Worm (Caenorhabditis elegans) whole organism, late embryonic: ENCODE data around the gene fbxa-64.

Experiments used
- C08G9.2 ChIP-seq: sonication (generic microtip); optimal IDR thresholded peaks from 2 replicates; lab custom pipeline; 2016; ENCODE audit warnings: mild to moderate bottlenecking, missing genetic modification characterization, moderate library complexity, missing compliant biosample characterization
- C38D4.7 ChIP-seq: fragments of 200-800 bp; sonication (Bioruptor generic); optimal IDR thresholded peaks from 2 replicates; lab custom pipeline; 2018; ENCODE audit warnings: mild to moderate bottlenecking, missing genetic modification characterization, moderate library complexity, missing compliant biosample characterization
- F13H6.1 ChIP-seq: sonication (generic microtip); optimal IDR thresholded peaks from 2 replicates; lab custom pipeline; 2016; ENCODE audit warnings: missing genetic modification characterization, missing compliant biosample characterization
- K09A11.1 ChIP-seq: sonication (generic microtip); optimal IDR thresholded peaks from 2 replicates; lab custom pipeline; 2017; ENCODE audit warnings: antibody characterized with exemption, mild to moderate bottlenecking, missing genetic modification characterization, missing compliant biosample characterization; ENCODE audit not compliant: insufficient read depth
- T23F11.4 ChIP-seq: fragments of 200-800 bp; sonication (Bioruptor generic); optimal IDR thresholded peaks from 2 replicates; lab custom pipeline; 2018; ENCODE audit warnings: mild to moderate bottlenecking, missing genetic modification characterization, missing compliant biosample characterization
- Y22D7AL.16 ChIP-seq: sonication (generic microtip); optimal IDR thresholded peaks from 2 replicates; lab custom pipeline; 2016; ENCODE audit warnings: missing genetic modification characterization, missing compliant biosample characterization
- ahr-1 ChIP-seq: sonication (generic microtip); optimal IDR thresholded peaks from 2 replicates; lab custom pipeline; 2016; ENCODE audit warnings: missing genetic modification characterization, missing compliant biosample characterization
- ceh-14 ChIP-seq: sonication (generic microtip); optimal IDR thresholded peaks from 2 replicates; lab custom pipeline; 2016; ENCODE audit warnings: missing genotype, missing genetic modification characterization, missing compliant biosample characterization
- ceh-18 ChIP-seq: sonication (generic microtip); optimal IDR thresholded peaks from 2 replicates; lab custom pipeline; 2016; ENCODE audit warnings: missing genetic modification characterization, missing compliant biosample characterization
- ceh-19 ChIP-seq: fragments of 200-800 bp; sonication (Bioruptor generic); optimal IDR thresholded peaks from 2 replicates; lab custom pipeline; 2018; ENCODE audit warnings: mild to moderate bottlenecking, missing genetic modification characterization, missing compliant biosample characterization
- ceh-2 ChIP-seq: sonication (generic microtip); optimal IDR thresholded peaks from 2 replicates; lab custom pipeline; 2016; ENCODE audit warnings: missing genotype, missing genetic modification characterization, missing compliant biosample characterization
- ceh-22 ChIP-seq: sonication (generic microtip); optimal IDR thresholded peaks from 2 replicates; lab custom pipeline; 2017; ENCODE audit warnings: missing biosample characterization, missing genetic modification characterization
- ceh-24 ChIP-seq: sonication (generic microtip); optimal IDR thresholded peaks from 2 replicates; lab custom pipeline; 2016; ENCODE audit warnings: mild to moderate bottlenecking, missing genetic modification characterization, missing compliant biosample characterization
- ceh-31 ChIP-seq: sonication (generic microtip); optimal IDR thresholded peaks from 2 replicates; lab custom pipeline; 2016; ENCODE audit warnings: missing genetic modification characterization, missing compliant biosample characterization
- ceh-34 ChIP-seq: sonication (generic microtip); optimal IDR thresholded peaks from 2 replicates; lab custom pipeline; 2016; ENCODE audit warnings: mild to moderate bottlenecking, missing genetic modification characterization, missing compliant biosample characterization
- ceh-6 ChIP-seq: fragments of 200-800 bp; sonication (Bioruptor generic); optimal IDR thresholded peaks from 2 replicates; lab custom pipeline; 2018; ENCODE audit warnings: mild to moderate bottlenecking, missing genetic modification characterization, missing compliant biosample characterization
- ceh-9 ChIP-seq: sonication (generic microtip); optimal IDR thresholded peaks from 2 replicates; lab custom pipeline; 2016; ENCODE audit warnings: mild to moderate bottlenecking, missing genetic modification characterization, inconsistent platforms, missing compliant biosample characterization
- che-1 ChIP-seq: sonication (generic microtip); optimal IDR thresholded peaks from 2 replicates; lab custom pipeline; 2016; ENCODE audit warnings: mild to moderate bottlenecking, missing genetic modification characterization, missing compliant biosample characterization
- elt-2 ChIP-seq: sonication (generic microtip); optimal IDR thresholded peaks from 2 replicates; lab custom pipeline; 2016; ENCODE audit warnings: missing genetic modification reagents, missing genetic modification characterization, missing compliant biosample characterization
- eyg-1 ChIP-seq: sonication (generic microtip); optimal IDR thresholded peaks from 2 replicates; lab custom pipeline; 2016; ENCODE audit warnings: missing genotype, missing genetic modification characterization, missing compliant biosample characterization
- fax-1 ChIP-seq: sonication (generic microtip); optimal IDR thresholded peaks from 2 replicates; lab custom pipeline; 2016; ENCODE audit warnings: missing genotype, missing genetic modification characterization, missing compliant biosample characterization
- hlh-13 ChIP-seq: fragments of 200-800 bp; sonication (Bioruptor generic); optimal IDR thresholded peaks from 2 replicates; lab custom pipeline; 2018; ENCODE audit warnings: mild to moderate bottlenecking, missing genetic modification characterization, missing compliant biosample characterization
- hlh-15 ChIP-seq: sonication (generic microtip); optimal IDR thresholded peaks from 2 replicates; lab custom pipeline; 2016; ENCODE audit warnings: missing genetic modification characterization, missing compliant biosample characterization
- hlh-30 ChIP-seq: sonication (generic microtip); optimal IDR thresholded peaks from 2 replicates; lab custom pipeline; 2017; ENCODE audit warnings: antibody characterized with exemption, missing genetic modification characterization, missing compliant biosample characterization; ENCODE audit not compliant: insufficient read depth
- hlh-6 ChIP-seq: sonication (generic microtip); optimal IDR thresholded peaks from 2 replicates; lab custom pipeline; 2016; ENCODE audit warnings: missing genotype, missing genetic modification characterization, missing compliant biosample characterization
- madf-2 ChIP-seq: sonication (generic microtip); optimal IDR thresholded peaks from 2 replicates; lab custom pipeline; 2017; ENCODE audit warnings: missing genetic modification characterization, missing compliant biosample characterization
- nhr-11 ChIP-seq: fragments of 150-350 bp; optimal IDR thresholded peaks from 2 replicates; lab custom pipeline; 2014; ENCODE audit warnings: missing biosample characterization, missing genetic modification characterization
- nhr-232 ChIP-seq: sonication (generic microtip); optimal IDR thresholded peaks from 2 replicates; lab custom pipeline; 2016; ENCODE audit warnings: missing genetic modification characterization, missing compliant biosample characterization
- pag-3 ChIP-seq: sonication (generic microtip); optimal IDR thresholded peaks from 2 replicates; lab custom pipeline; 2016; ENCODE audit warnings: missing compliant biosample characterization, missing genetic modification characterization, borderline replicate concordance
- pax-1 ChIP-seq: fragments of 150-350 bp; optimal IDR thresholded peaks from 2 replicates; lab custom pipeline; 2014; ENCODE audit warnings: missing biosample characterization, missing genetic modification characterization
- ref-2 ChIP-seq: sonication (generic microtip); optimal IDR thresholded peaks from 2 replicates; lab custom pipeline; 2016; ENCODE audit warnings: missing genetic modification characterization, missing compliant biosample characterization
- sox-4 ChIP-seq: sonication (generic microtip); optimal IDR thresholded peaks from 2 replicates; lab custom pipeline; 2017; ENCODE audit warnings: mild to moderate bottlenecking, missing genetic modification characterization, inconsistent platforms, missing compliant biosample characterization
- tbx-7 ChIP-seq: sonication (generic microtip); optimal IDR thresholded peaks from 2 replicates; lab custom pipeline; 2016; ENCODE audit warnings: missing genotype, missing genetic modification characterization, missing compliant biosample characterization
- ttx-3 ChIP-seq: sonication (generic microtip); optimal IDR thresholded peaks from 2 replicates; lab custom pipeline; 2016; ENCODE audit warnings: missing genetic modification reagents, missing genetic modification characterization, missing compliant biosample characterization
- unc-42 ChIP-seq: sonication (generic microtip); optimal IDR thresholded peaks from 2 replicates; lab custom pipeline; 2016; ENCODE audit warnings: missing genotype, missing genetic modification characterization, missing compliant biosample characterization
- unc-55 ChIP-seq: sonication (generic microtip); optimal IDR thresholded peaks from 2 replicates; lab custom pipeline; 2017; ENCODE audit warnings: missing biosample characterization, missing genetic modification reagents, missing genetic modification characterization
- unc-86 ChIP-seq: sonication (generic microtip); optimal IDR thresholded peaks from 2 replicates; lab custom pipeline; 2016; ENCODE audit warnings: missing genetic modification characterization, missing compliant biosample characterization
- zip-5 ChIP-seq: sonication (generic microtip); optimal IDR thresholded peaks from 2 replicates; lab custom pipeline; 2016; ENCODE audit warnings: missing genetic modification characterization, missing compliant biosample characterization

The fbxa-64 gene

ce11 chrV:3273577-3274100 lies 4.3 kb downstream of the fbxa-64 start, which contains the start of gene T28A11.4:
TSS of gene T28A11.4 (plus strand) at chrV:3274050.
- TF ChIP-seq unc-55 (GFP tag; lab: Kevin White, UChicago) (no peak), ref-2 (no peak), fax-1 (no peak), unc-42 (no peak), madf-2 (tag; lab: Kevin White, UChicago) (no peak)

ce11 chrV:3273156-3273555 lies 4.8 kb downstream of the fbxa-64 start, which contains the start of gene T28A11.20:
TSS of gene T28A11.20 (minus strand) at chrV:3273256.
- TF ChIP-seq T23F11.4 (GFP tag; lab: Kevin White, UChicago) (no peak), ceh-19 (no peak), ceh-9 (tag; lab: Kevin White, UChicago) (no peak), Y22D7AL.16 (tag; lab: Kevin White, UChicago) (no peak), zip-5 (no peak), unc-55 (GFP tag; lab: Kevin White, UChicago) (no peak), K09A11.1 (no peak)
- TF ChIP-seq, all 69 proteins: peak for 0

DNA sequence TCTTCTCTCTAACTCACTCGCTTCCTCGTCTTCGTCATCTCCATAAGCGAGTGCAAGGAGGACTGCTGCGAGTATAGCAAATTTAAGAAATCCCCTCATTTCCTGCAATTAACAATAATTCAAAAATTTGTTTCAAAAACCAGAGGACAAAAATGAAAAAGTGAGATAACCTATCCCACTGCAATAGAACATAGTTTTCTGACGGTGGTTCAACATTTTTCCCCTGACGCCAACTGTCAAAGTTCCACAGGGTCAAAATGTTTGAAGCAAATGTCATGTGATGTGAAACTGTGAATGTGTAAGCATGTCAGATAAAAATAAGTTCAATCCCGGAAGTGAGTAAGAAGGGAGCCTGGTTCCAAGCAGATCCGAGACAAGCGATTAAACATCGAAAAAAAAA lies 8.5 kb downstream of the fbxa-64 start, which contains the start of gene T28A11.19:
Gene T28A11.19 (minus strand): TSS at position 108 of the 400 bp plus-strand sequence.
- TF ChIP-seq C38D4.7 (no peak), ceh-24 (tag; lab: Kevin White, UChicago) (no peak), pax-1 (tag; lab: Kevin White, UChicago) (no peak), elt-2 (tag; lab: Kevin White, UChicago) (no peak), fax-1 (no peak), ceh-2 (tag; lab: Kevin White, UChicago) (no peak), pag-3 (tag; lab: Kevin White, UChicago) (no peak), unc-55 (GFP tag; lab: Kevin White, UChicago) (no peak), nhr-232 (tag; lab: Kevin White, UChicago) (no peak), sox-4 (tag; lab: Kevin White, UChicago) (no peak), hlh-30 (tag; lab: Kevin White, UChicago) (no peak), tbx-7 (tag; lab: Kevin White, UChicago) (no peak)

ce11 chrV:3267950-3268349 lies 10.0 kb downstream of the fbxa-64 start, which contains the start of gene T28A11.18:
TSS of gene T28A11.18 (minus strand) at chrV:3268050.
- no peak for TF ChIP-seq ceh-14
- TF ChIP-seq ceh-19 = no peak
- no peak for TF ChIP-seq hlh-13 (GFP tag; lab: Kevin White, UChicago)
- TF ChIP-seq hlh-15 (tag; lab: Kevin White, UChicago) = no peak
- no peak for TF ChIP-seq zip-5
- TF ChIP-seq ceh-34 (tag; lab: Kevin White, UChicago) = no peak

DNA sequence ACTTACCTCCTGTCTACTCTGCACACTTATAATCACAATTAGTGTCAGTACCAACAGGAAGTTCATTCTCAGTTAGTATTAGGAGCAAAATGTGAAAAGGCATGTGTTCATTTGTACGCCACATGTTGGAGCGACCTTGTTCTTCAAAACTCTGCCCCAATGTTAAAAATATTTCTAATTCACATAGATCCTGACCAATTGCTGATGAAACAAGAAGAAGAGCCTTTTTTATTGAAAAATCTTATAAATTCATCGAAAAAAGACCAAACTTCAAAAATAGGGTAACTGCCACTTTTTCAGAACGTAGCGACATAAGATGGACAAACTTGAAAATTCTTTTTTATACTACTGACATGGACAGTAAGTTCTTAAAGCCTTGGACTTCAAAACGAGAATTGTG lies 11.8 kb downstream of the fbxa-64 start, which contains the start of gene T28A11.17:
Gene T28A11.17 (minus strand): TSS at position 101 of the 400 bp plus-strand sequence.
- TF ChIP-seq ceh-9 (tag; lab: Kevin White, UChicago) (no peak), ttx-3 (no peak), C08G9.2 (tag; lab: Kevin White, UChicago) (no peak), ceh-22 (no peak), nhr-11 (tag; lab: Kevin White, UChicago) (no peak), F13H6.1 (tag; lab: Kevin White, UChicago) (no peak), eyg-1 (tag; lab: Kevin White, UChicago) (no peak), T23F11.4 (GFP tag; lab: Kevin White, UChicago) (no peak), ceh-18 (no peak), che-1 (tag; lab: Kevin White, UChicago) (no peak), ceh-31 (tag; lab: Kevin White, UChicago) (no peak), ceh-6 (no peak), ahr-1 (tag; lab: Kevin White, UChicago) (no peak), hlh-6 (tag; lab: Kevin White, UChicago) (no peak), ceh-19 (no peak), unc-86 (no peak)
